Fruit fly (Drosophila melanogaster) whole organism, prepupa: ENCODE results near the gene CG10011.

ENCODE experiments used
- CG32006 ChIP-seq: fragments of 200-800 bp; sonication (Bioruptor generic); optimal IDR thresholded peaks from 3 replicates; lab custom pipeline; 2017; ENCODE audit warnings: missing biosample characterization, mild to moderate bottlenecking, missing genetic modification characterization
- CG8119 ChIP-seq: fragments of 200-800 bp; sonication (Bioruptor generic); IDR thresholded peaks from 3 replicates; pipeline ENCODE4 v1.3.6; 2022; ENCODE audit warnings: missing biosample characterization, missing genetic modification characterization
- CG8319 ChIP-seq: fragments of 200-800 bp; sonication (Bioruptor generic); optimal IDR thresholded peaks from 3 replicates; lab custom pipeline; 2016; ENCODE audit warnings: missing biosample characterization, missing genetic modification characterization
- CG8632 ChIP-seq: fragments of 200-800 bp; sonication (Bioruptor generic); optimal IDR thresholded peaks from 3 replicates; lab custom pipeline; 2016; ENCODE audit warnings: missing biosample characterization, missing genetic modification characterization
- Gug ChIP-seq: fragments of 200-800 bp; sonication (Bioruptor generic); IDR thresholded peaks from 2 replicates; pipeline ENCODE4 v1.3.6; 2022; ENCODE audit warnings: missing biosample characterization, missing genetic modification characterization
- Hr39 ChIP-seq: fragments of 200-800 bp; sonication (Bioruptor generic); optimal IDR thresholded peaks from 2 replicates; lab custom pipeline; 2016; ENCODE audit warnings: missing biosample characterization, missing genetic modification characterization
- Sox102F ChIP-seq: fragments of 200-800 bp; sonication (Bioruptor generic); optimal IDR thresholded peaks from 2 replicates; lab custom pipeline; 2016; ENCODE audit warnings: missing biosample characterization, mild to moderate bottlenecking, missing genetic modification characterization
- fkh ChIP-seq: fragments of 200-800 bp; sonication (Bioruptor generic); optimal IDR thresholded peaks from 3 replicates; lab custom pipeline; 2017; ENCODE audit warnings: missing biosample characterization, mild to moderate bottlenecking, missing genetic modification characterization, moderate library complexity
- ss ChIP-seq, 2 experiments: fragments of 200-800 bp; sonication (Bioruptor generic); optimal IDR thresholded peaks; 2 replicates in 1 of 2; 3 replicates in 1 of 2; lab custom pipeline; 2017 to 2018; ENCODE audit warnings: mild to moderate bottlenecking in 2 of 2, missing biosample characterization in 2 of 2, missing genetic modification characterization in 2 of 2, moderate library complexity in 1 of 2

DNA sequence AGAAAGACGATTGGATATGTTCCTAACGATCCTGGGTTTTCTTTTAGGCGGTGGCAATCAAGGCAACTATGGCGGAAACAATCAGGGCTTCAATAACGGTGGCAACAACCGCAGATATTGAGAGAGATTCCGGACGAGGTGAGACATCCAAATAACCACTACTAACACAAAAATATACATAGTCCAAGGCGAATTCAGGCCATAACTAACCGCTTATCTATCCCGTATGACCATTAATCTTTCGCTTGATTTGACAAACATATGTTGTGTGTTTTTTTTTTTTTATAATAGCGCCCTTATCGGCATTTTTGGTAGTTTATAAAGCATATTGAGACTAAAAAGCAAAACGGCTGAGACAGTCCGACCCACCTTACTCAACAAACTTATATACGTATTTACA lies 31.3 kb downstream of the CG10011 start:
- TF ChIP-seq CG8119 (no peak), Gug (GFP tag; lab: Robert Waterston, UW) (no peak), Hr39 (GFP tag; lab: Kevin White, UChicago) (no peak), Sox102F (GFP tag; lab: Kevin White, UChicago) (no peak), CG8319 (no peak), CG32006 (GFP tag; lab: Kevin White, UChicago) (no peak), fkh (no peak), ss (GFP tag; optimal IDR thresholded peaks at IDR 0.05; lab: Kevin White, UChicago) (no peak), CG8632 (GFP tag; lab: Kevin White, UChicago) (no peak)
